Fruit fly (Drosophila melanogaster) whole organism, embryonic: ENCODE measurements around the gene tbrd-1.

Experiments used
- Aef1 ChIP-seq: fragments of 200-800 bp; sonication (Bioruptor generic); IDR thresholded peaks from 3 replicates; pipeline ENCODE4 v1.3.6; 2022; ENCODE audit warnings: missing biosample characterization, missing genetic modification characterization
- Atf-2 ChIP-seq: fragments of 200-800 bp; sonication (Bioruptor generic); optimal IDR thresholded peaks from 2 replicates; lab custom pipeline; 2016; ENCODE audit warnings: missing biosample characterization, missing genetic modification characterization
- CG11247 ChIP-seq: fragments of 200-800 bp; sonication (Bioruptor generic); IDR thresholded peaks from 2 replicates; pipeline ENCODE4 v1.3.6; 2022; ENCODE audit warnings: missing biosample characterization, missing genetic modification characterization
- CG11695 ChIP-seq: fragments of 200-800 bp; sonication (Bioruptor generic); IDR thresholded peaks from 3 replicates; pipeline ENCODE4 v1.3.6; 2022; ENCODE audit warnings: missing biosample characterization, missing genetic modification characterization
- CG13123 ChIP-seq: fragments of 200-800 bp; sonication (Bioruptor generic); optimal IDR thresholded peaks from 2 replicates; lab custom pipeline; 2016; ENCODE audit warnings: missing biosample characterization, missing genetic modification characterization
- CG14441 ChIP-seq: fragments of 200-800 bp; sonication (Bioruptor generic); IDR thresholded peaks from 2 replicates; pipeline ENCODE4 v1.3.6; 2022; ENCODE audit warnings: missing biosample characterization, missing genetic modification characterization
- CG15269 ChIP-seq: fragments of 200-800 bp; sonication (Bioruptor generic); optimal IDR thresholded peaks from 2 replicates; lab custom pipeline; 2018; ENCODE audit warnings: missing biosample characterization, mild to moderate bottlenecking, missing genetic modification characterization, moderate library complexity
- CG17359 ChIP-seq: fragments of 200-800 bp; sonication (Bioruptor generic); optimal IDR thresholded peaks from 3 replicates; lab custom pipeline; 2018; ENCODE audit warnings: missing biosample characterization, mild to moderate bottlenecking, missing genetic modification characterization, moderate library complexity
- CG18476 ChIP-seq: fragments of 200-800 bp; sonication (Bioruptor generic); optimal IDR thresholded peaks from 2 replicates; lab custom pipeline; 2016; ENCODE audit warnings: missing biosample characterization, mild to moderate bottlenecking, missing genetic modification characterization
- CG2202 ChIP-seq: fragments of 200-800 bp; sonication (Bioruptor generic); optimal IDR thresholded peaks from 2 replicates; lab custom pipeline; 2018; ENCODE audit warnings: missing biosample characterization, mild to moderate bottlenecking, missing genetic modification characterization
- CG33213 ChIP-seq: fragments of 200-800 bp; sonication (Bioruptor generic); optimal IDR thresholded peaks from 3 replicates; lab custom pipeline; 2016; ENCODE audit warnings: missing biosample characterization, missing genetic modification characterization
- CG3726 ChIP-seq: fragments of 200-800 bp; sonication (Bioruptor generic); IDR thresholded peaks from 3 replicates; pipeline ENCODE4, ENCODE4 v1.3.6; 2022; ENCODE audit warnings: missing biosample characterization, missing genetic modification characterization
- CG5180 ChIP-seq: fragments of 200-800 bp; sonication (Bioruptor generic); optimal IDR thresholded peaks from 3 replicates; lab custom pipeline; 2017; ENCODE audit warnings: missing biosample characterization, missing genetic modification characterization, mild to moderate bottlenecking, moderate library complexity, missing genetic modification reagents
- CG5245 ChIP-seq: fragments of 200-800 bp; sonication (Bioruptor generic); optimal IDR thresholded peaks from 3 replicates; lab custom pipeline; 2016; ENCODE audit warnings: missing biosample characterization, missing genetic modification characterization
- CG6175 ChIP-seq: fragments of 200-800 bp; sonication (Bioruptor generic); IDR thresholded peaks from 3 replicates; pipeline ENCODE4 v1.3.6; 2022; ENCODE audit warnings: missing biosample characterization, missing genetic modification characterization
- CG8089 ChIP-seq: fragments of 200-800 bp; sonication (Bioruptor generic); optimal IDR thresholded peaks from 3 replicates; lab custom pipeline; 2016; ENCODE audit warnings: missing biosample characterization, missing genetic modification characterization
- CG9727 ChIP-seq: fragments of 200-800 bp; sonication (Bioruptor generic); optimal IDR thresholded peaks from 3 replicates; lab custom pipeline; 2017; ENCODE audit warnings: missing biosample characterization, mild to moderate bottlenecking, missing genetic modification characterization
- Dad ChIP-seq: fragments of 200-800 bp; sonication (Bioruptor generic); optimal IDR thresholded peaks from 3 replicates; lab custom pipeline; 2016; ENCODE audit warnings: missing biosample characterization, missing genetic modification characterization
- Dp ChIP-seq: fragments of 200-800 bp; sonication (Bioruptor generic); optimal IDR thresholded peaks from 2 replicates; lab custom pipeline; 2018; ENCODE audit warnings: missing biosample characterization, mild to moderate bottlenecking, missing genetic modification characterization, moderate library complexity
- E2f2 ChIP-seq: fragments of 200-800 bp; sonication (Bioruptor generic); IDR thresholded peaks from 2 replicates; pipeline ENCODE4 v1.3.6; 2022; ENCODE audit warnings: missing biosample characterization, missing genetic modification characterization
- HLH4C ChIP-seq: fragments of 200-800 bp; sonication (Bioruptor generic); IDR thresholded peaks from 3 replicates; pipeline ENCODE4 v1.3.6; 2022; ENCODE audit warnings: missing biosample characterization, missing genetic modification characterization; ENCODE audit not compliant: partially characterized antibody
- Hr3 ChIP-seq: fragments of 200-800 bp; sonication (Bioruptor generic); optimal IDR thresholded peaks from 3 replicates; lab custom pipeline; 2016; ENCODE audit warnings: missing biosample characterization, missing genetic modification characterization
- Hr51 ChIP-seq, 2 experiments: fragments of 200-800 bp; sonication (Bioruptor generic); optimal IDR thresholded peaks; 2 replicates in 1 of 2; 3 replicates in 1 of 2; lab custom pipeline; 2016 to 2018; ENCODE audit warnings: missing biosample characterization in 2 of 2, missing genetic modification characterization in 2 of 2, mild to moderate bottlenecking in 1 of 2, moderate library complexity in 1 of 2
- Lim3 ChIP-seq: fragments of 200-800 bp; sonication (Bioruptor generic); IDR thresholded peaks from 2 replicates; pipeline ENCODE4 v1.3.6; 2022; ENCODE audit warnings: missing biosample characterization, missing genetic modification characterization
- Meics ChIP-seq: fragments of 200-800 bp; sonication (Bioruptor generic); optimal IDR thresholded peaks from 2 replicates; lab custom pipeline; 2017; ENCODE audit warnings: missing biosample characterization, mild to moderate bottlenecking, missing genetic modification characterization
- Nf-YA ChIP-seq: fragments of 200-800 bp; sonication (Bioruptor generic); IDR thresholded peaks from 2 replicates; pipeline ENCODE4 v1.3.6; 2022; ENCODE audit warnings: missing biosample characterization, missing genetic modification characterization
- Scr ChIP-seq: fragments of 200-800 bp; sonication (Bioruptor generic); IDR thresholded peaks from 2 replicates; pipeline ENCODE4 v1.3.6; 2022; ENCODE audit warnings: missing biosample characterization, missing genetic modification characterization; ENCODE audit not compliant: partially characterized antibody
- Sin3A ChIP-seq: fragments of >200 bp; optimal IDR thresholded peaks from 2 replicates; lab custom pipeline; 2018
- Six4 ChIP-seq: fragments of 200-800 bp; sonication (Bioruptor generic); optimal IDR thresholded peaks from 2 replicates; lab custom pipeline; 2016; ENCODE audit warnings: missing biosample characterization, missing genetic modification characterization
- Ssrp ChIP-seq: fragments of 200-800 bp; sonication (Bioruptor generic); optimal IDR thresholded peaks from 2 replicates; lab custom pipeline; 2018; ENCODE audit warnings: missing biosample characterization, mild to moderate bottlenecking, missing genetic modification characterization, moderate library complexity
- Xrp1 ChIP-seq: fragments of 200-800 bp; sonication (Bioruptor generic); IDR thresholded peaks from 2 replicates; pipeline ENCODE4 v1.3.6; 2022; ENCODE audit warnings: missing biosample characterization, missing genetic modification characterization
- bcd ChIP-seq: fragments of 200-800 bp; sonication (Bioruptor generic); optimal IDR thresholded peaks from 2 replicates; lab custom pipeline; 2017; ENCODE audit warnings: missing biosample characterization, mild to moderate bottlenecking, missing genetic modification characterization
- cad ChIP-seq: fragments of >200 bp; optimal IDR thresholded peaks from 2 replicates; lab custom pipeline; 2017; ENCODE audit warnings: missing biosample characterization, missing genetic modification characterization
- cas ChIP-seq: fragments of 200-800 bp; sonication (Bioruptor generic); IDR thresholded peaks from 2 replicates; pipeline ENCODE4 v1.3.6; 2022; ENCODE audit warnings: missing biosample characterization, missing genetic modification characterization
- chif ChIP-seq, 2 experiments: fragments of 200-800 bp; sonication (Bioruptor generic); optimal IDR thresholded peaks; 3 replicates each; lab custom pipeline; 2016; ENCODE audit warnings: missing biosample characterization in 2 of 2, missing genetic modification characterization in 2 of 2
- dmrt11E ChIP-seq: fragments of 200-800 bp; sonication (Bioruptor generic); optimal IDR thresholded peaks from 3 replicates; lab custom pipeline; 2018; ENCODE audit warnings: missing biosample characterization, mild to moderate bottlenecking, missing genetic modification characterization, moderate library complexity
- dysf ChIP-seq: fragments of 200-800 bp; sonication (Bioruptor generic); IDR thresholded peaks from 3 replicates; pipeline ENCODE4 v1.3.6; 2022; ENCODE audit warnings: missing biosample characterization, missing genetic modification characterization
- eve ChIP-seq, 2 experiments: fragments of >200 bp; optimal IDR thresholded peaks; 2 replicates each; lab custom pipeline; 2017; ENCODE audit warnings: missing biosample characterization in 2 of 2, missing genetic modification characterization in 2 of 2
- ewg ChIP-seq: fragments of 200-800 bp; sonication (Bioruptor generic); optimal IDR thresholded peaks from 3 replicates; lab custom pipeline; 2017; ENCODE audit warnings: mild to moderate bottlenecking, missing biosample characterization, missing genetic modification reagents, missing genetic modification characterization
- gem ChIP-seq: fragments of 200-800 bp; sonication (Bioruptor generic); optimal IDR thresholded peaks from 2 replicates; lab custom pipeline; 2019; ENCODE audit warnings: missing biosample characterization, mild to moderate bottlenecking, missing genetic modification characterization, moderate library complexity
- jigr1 ChIP-seq: fragments of 200-800 bp; sonication (Bioruptor generic); IDR thresholded peaks from 3 replicates; pipeline ENCODE4 v1.3.6; 2022; ENCODE audit warnings: missing biosample characterization, missing genetic modification characterization
- jing ChIP-seq: fragments of 200-800 bp; sonication (Bioruptor generic); optimal IDR thresholded peaks from 2 replicates; lab custom pipeline; 2018; ENCODE audit warnings: missing biosample characterization, mild to moderate bottlenecking, missing genetic modification characterization
- kah ChIP-seq: fragments of 200-800 bp; sonication (Bioruptor generic); optimal IDR thresholded peaks from 2 replicates; lab custom pipeline; 2018; ENCODE audit warnings: missing biosample characterization, mild to moderate bottlenecking, missing genetic modification characterization
- lmd ChIP-seq: fragments of 200-800 bp; sonication (Bioruptor generic); IDR thresholded peaks from 2 replicates; pipeline ENCODE4 v1.3.6; 2022; ENCODE audit warnings: missing biosample characterization, missing genetic modification characterization
- maf-S ChIP-seq: fragments of 200-800 bp; sonication (Bioruptor generic); optimal IDR thresholded peaks from 2 replicates; lab custom pipeline; 2016; ENCODE audit warnings: missing biosample characterization, missing genetic modification characterization
- onecut ChIP-seq: fragments of 200-800 bp; sonication (Bioruptor generic); IDR thresholded peaks from 2 replicates; pipeline ENCODE4 v1.3.6; 2022; ENCODE audit warnings: missing biosample characterization, missing genetic modification characterization
- pan ChIP-seq, 4 experiments: fragments of >200 bp in 3 of 4; fragments of 200-800 bp in 1 of 4; sonication (Bioruptor generic) in 1 of 4; optimal IDR thresholded peaks in 3 of 4; IDR thresholded peaks in 1 of 4; 2 replicates each; pipeline versions ENCODE4 v1.3.6 to Lab custom; 2017 to 2022; ENCODE audit warnings: missing biosample characterization in 2 of 4, missing genetic modification characterization in 2 of 4, mixed read lengths in 1 of 4
- stc ChIP-seq: fragments of 200-800 bp; sonication (Bioruptor generic); IDR thresholded peaks from 2 replicates; pipeline ENCODE4 v1.3.6; 2022; ENCODE audit warnings: missing biosample characterization, missing genetic modification characterization
- stwl ChIP-seq: fragments of 200-800 bp; sonication (Bioruptor generic); optimal IDR thresholded peaks from 3 replicates; lab custom pipeline; 2018; ENCODE audit warnings: missing biosample characterization, mild to moderate bottlenecking, missing genetic modification characterization, moderate library complexity

The tbrd-1 gene

dm6 chr3R:23887572-23887971 lies 5.8 kb downstream of the tbrd-1 start (continued):
- peak; percentile 64; the same call in 1 of the 2 replicates for TF ChIP-seq Xrp1 (GFP tag; lab: Robert Waterston, UW)
- TF ChIP-seq CG14441, result peak; percentile 27; the same call in 1 of the 2 replicates
- peak; percentile 16; the same call in 1 of the 2 replicates for TF ChIP-seq stc
- TF ChIP-seq dysf, result 0 out of 3 replicates have a peak, but pooled peaks have one; percentile 4
- TF ChIP-seq gem (tag; lab: Kevin White, UChicago), result peak; percentile 4
- peak; percentile 28; the same call in 1 of the 2 replicates for TF ChIP-seq lmd (GFP tag; lab: Robert Waterston, UW)
- 0 out of 2 replicates have a peak, but pooled peaks have one; percentile 5 for TF ChIP-seq cas

DNA sequence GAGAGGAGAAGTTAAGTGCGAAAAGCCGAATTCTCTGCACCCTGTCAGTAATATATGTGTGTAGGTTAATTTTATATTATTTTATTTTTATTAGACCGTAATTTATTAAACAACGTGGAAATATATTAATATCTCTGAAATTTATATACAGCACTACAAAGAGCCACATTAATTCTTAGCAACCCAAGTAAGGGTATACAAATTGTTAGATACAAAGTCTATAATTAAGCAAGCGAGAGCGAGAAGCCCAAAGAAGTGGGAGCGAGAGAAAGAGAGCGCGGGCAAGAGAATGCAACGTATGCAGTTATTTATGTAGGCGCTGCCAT lies 6.3 kb downstream of the tbrd-1 start:
- no peak for TF ChIP-seq Scr (GFP tag; lab: Robert Waterston, UW)
- peak; percentile 5 for TF ChIP-seq maf-S
- peak; percentile 86 for TF ChIP-seq Aef1 (GFP tag; lab: Robert Waterston, UW)
- TF ChIP-seq CG3726 (GFP tag; lab: Robert Waterston, UW), result peak; percentile 88
- TF ChIP-seq dmrt11E (tag; lab: Kevin White, UChicago), result peak; percentile 99
- TF ChIP-seq stwl (tag; lab: Kevin White, UChicago), result peak; percentile 69
- TF ChIP-seq CG15269 (tag; lab: Kevin White, UChicago), result peak; percentile 91
- peak; percentile 92 for TF ChIP-seq CG11695
- TF ChIP-seq Dp (GFP tag; lab: Kevin White, UChicago), result no peak
- peak; percentile 84 for TF ChIP-seq Nf-YA (GFP tag; lab: Robert Waterston, UW)
- TF ChIP-seq Meics (GFP tag; lab: Kevin White, UChicago), result peak; percentile 68
- TF ChIP-seq Sin3A (lab: Kevin White, UChicago), result no peak
- peak in 1 of 2 experiments; percentile 95 for TF ChIP-seq eve (GFP tag; optimal IDR thresholded peaks at IDR 0.05; lab: Kevin White, UChicago)
- TF ChIP-seq bcd (GFP tag; lab: Kevin White, UChicago), result peak; percentile 89
- peak; percentile 97 for TF ChIP-seq Ssrp
- TF ChIP-seq jing, result peak; percentile 76
- peak; percentile 8 for TF ChIP-seq CG8089
- peak; percentile 81 for TF ChIP-seq kah
- TF ChIP-seq E2f2 (GFP tag; lab: Robert Waterston, UW), result peak; percentile 74
- TF ChIP-seq CG5180 (GFP tag; lab: Kevin White, UChicago), result peak; percentile 74
- peak; percentile 88 for TF ChIP-seq CG5245 (GFP tag; lab: Kevin White, UChicago)
- peak; percentile 69; the same call in 2 of the 3 replicates for TF ChIP-seq jigr1 (GFP tag; lab: Robert Waterston, UW)
- no peak for TF ChIP-seq HLH4C
- TF ChIP-seq CG11247, result peak; percentile 89
- TF ChIP-seq Dad (GFP tag; lab: Kevin White, UChicago), result no peak
- TF ChIP-seq CG33213, result no peak
- peak; percentile 85 for TF ChIP-seq ewg (GFP tag; lab: Kevin White, UChicago)
- TF ChIP-seq CG2202, result peak; percentile 96
- TF ChIP-seq cad (GFP tag; lab: Kevin White, UChicago), result no peak
- TF ChIP-seq CG17359 (tag; lab: Kevin White, UChicago), result peak; percentile 95
- peak; percentile 94 for TF ChIP-seq CG9727
- peak; percentile 91 for TF ChIP-seq onecut (GFP tag; lab: Robert Waterston, UW)
- peak; percentile 89 for TF ChIP-seq CG18476 (GFP tag; lab: Kevin White, UChicago)
- peak; percentile 58; the same call in 1 of the 3 replicates for TF ChIP-seq CG6175 (GFP tag; lab: Robert Waterston, UW)
- TF ChIP-seq CG13123 (GFP tag; lab: Kevin White, UChicago), result peak; percentile 86
- peak; percentile 94 for TF ChIP-seq Hr3
- peak; percentile 61 to 88 for TF ChIP-seq Hr51 (GFP tag; optimal IDR thresholded peaks at IDR 0.05; lab: Kevin White, UChicago)
- no peak for TF ChIP-seq pan (optimal IDR thresholded peaks at IDR 0.05; lab: Kevin White, UChicago)
- peak in 1 of 2 experiments; percentile 90 for TF ChIP-seq pan (GFP tag; optimal IDR thresholded peaks at IDR 0.05 in 1 of 2, IDR thresholded peaks at IDR 0.05 in 1 of 2)
- peak; percentile 35 for TF ChIP-seq Atf-2 (GFP tag; lab: Kevin White, UChicago)
- peak; percentile 38 to 72 for TF ChIP-seq chif (GFP tag; optimal IDR thresholded peaks at IDR 0.05; lab: Kevin White, UChicago)
- TF ChIP-seq Six4 (GFP tag; lab: Kevin White, UChicago), result peak; percentile 90
- TF ChIP-seq Lim3, result no peak
